Fruit fly (Drosophila melanogaster) whole organism, wandering third instar larva: Measurements from ENCODE around the gene nkt.

Experiments used
- Abd-B ChIP-seq: fragments of >200 bp; optimal IDR thresholded peaks from 2 replicates; lab custom pipeline; 2017; ENCODE audit warnings: missing biosample characterization, missing genetic modification characterization
- CG32264 ChIP-seq: fragments of 200-800 bp; sonication (Bioruptor generic); optimal IDR thresholded peaks from 2 replicates; lab custom pipeline; 2016; ENCODE audit warnings: missing biosample characterization, missing genetic modification characterization
- CG9705 ChIP-seq: fragments of 200-800 bp; sonication (Bioruptor generic); optimal IDR thresholded peaks from 2 replicates; lab custom pipeline; 2018; ENCODE audit warnings: missing biosample characterization, mild to moderate bottlenecking, missing genetic modification characterization
- CrebA ChIP-seq: fragments of 200-800 bp; sonication (Bioruptor generic); optimal IDR thresholded peaks from 2 replicates; lab custom pipeline; 2016; ENCODE audit warnings: missing biosample characterization, mild to moderate bottlenecking, missing genetic modification characterization, borderline replicate concordance
- Dfd ChIP-seq: fragments of >200 bp; optimal IDR thresholded peaks from 2 replicates; lab custom pipeline; 2017; ENCODE audit warnings: missing biosample characterization, missing genetic modification characterization
- Dif ChIP-seq: fragments of 200-275, 200-300 bp; sonication (Bioruptor generic); optimal IDR thresholded peaks from 2 replicates; lab custom pipeline; 2018; ENCODE audit warnings: missing biosample characterization, missing genetic modification characterization; ENCODE audit not compliant: partially characterized antibody
- GATAd ChIP-seq: sonication (Bioruptor generic); optimal IDR thresholded peaks from 2 replicates; lab custom pipeline; 2016; ENCODE audit warnings: missing biosample characterization, missing genetic modification characterization
- HLH106 ChIP-seq: fragments of 200-800 bp; optimal IDR thresholded peaks from 3 replicates; lab custom pipeline; 2019; ENCODE audit warnings: missing biosample characterization, mild to moderate bottlenecking, missing genetic modification characterization, moderate library complexity
- Hr78 ChIP-seq: fragments of >200 bp; optimal IDR thresholded peaks from 2 replicates; lab custom pipeline; 2017; ENCODE audit warnings: missing biosample characterization, missing genetic modification characterization
- Hr83 ChIP-seq: fragments of 200-300 bp; sonication (Bioruptor generic); optimal IDR thresholded peaks from 2 replicates; lab custom pipeline; 2016; ENCODE audit warnings: missing biosample characterization, mild to moderate bottlenecking, missing genetic modification characterization, moderate library complexity; ENCODE audit not compliant: poor library complexity, severe bottlenecking
- Mio ChIP-seq: sonication (Bioruptor generic); optimal IDR thresholded peaks from 2 replicates; lab custom pipeline; 2016; ENCODE audit warnings: missing biosample characterization, missing genetic modification characterization
- Myc ChIP-seq: fragments of >200 bp; optimal IDR thresholded peaks from 2 replicates; lab custom pipeline; 2017
- OdsH ChIP-seq: fragments of 200-800 bp; sonication (Bioruptor generic); optimal IDR thresholded peaks from 2 replicates; lab custom pipeline; 2016; ENCODE audit warnings: missing biosample characterization, mild to moderate bottlenecking, missing genetic modification characterization
- Rel ChIP-seq, 2 experiments: fragments of 200-800 bp; sonication (Bioruptor generic) in 1 of 2; optimal IDR thresholded peaks; 2 replicates in 1 of 2; 3 replicates in 1 of 2; lab custom pipeline; 2016 to 2019; ENCODE audit warnings: mild to moderate bottlenecking in 2 of 2, missing biosample characterization in 2 of 2, missing genetic modification characterization in 2 of 2, moderate library complexity in 1 of 2
- Sp1 ChIP-seq: fragments of 200-800 bp; sonication (Bioruptor generic); optimal IDR thresholded peaks from 3 replicates; lab custom pipeline; 2019; ENCODE audit warnings: missing biosample characterization, mild to moderate bottlenecking, missing genetic modification characterization, moderate library complexity
- Vsx2 ChIP-seq: fragments of 200-300, 225-300 bp; sonication (Bioruptor generic); optimal IDR thresholded peaks from 2 replicates; lab custom pipeline; 2018; ENCODE audit warnings: missing biosample characterization, missing genetic modification characterization; ENCODE audit not compliant: partially characterized antibody
- br ChIP-seq: fragments of 200-800 bp; sonication (Bioruptor generic); optimal IDR thresholded peaks from 2 replicates; lab custom pipeline; 2016; ENCODE audit warnings: missing biosample characterization, missing genetic modification characterization
- dl ChIP-seq, 2 experiments: fragments of 175-275, 200-275 bp in 1 of 2; fragments of 200-275 bp in 1 of 2; sonication (Bioruptor generic); optimal IDR thresholded peaks; lab custom pipeline; 2018; ENCODE audit warnings: mild to moderate bottlenecking in 2 of 2, missing biosample characterization in 2 of 2, missing genetic modification characterization in 2 of 2, moderate library complexity in 2 of 2; ENCODE audit not compliant: partially characterized antibody in 2 of 2, insufficient read depth in 1 of 2
- ey ChIP-seq: fragments of 200-800 bp; sonication (Bioruptor generic); optimal IDR thresholded peaks from 2 replicates; lab custom pipeline; 2016; ENCODE audit warnings: missing biosample characterization, missing genetic modification characterization
- foxo ChIP-seq, 2 experiments: fragments of 200-800 bp; sonication (Bioruptor generic); optimal IDR thresholded peaks; 2 replicates in 1 of 2; 3 replicates in 1 of 2; lab custom pipeline; 2016 to 2017; ENCODE audit warnings: missing biosample characterization in 2 of 2, missing genetic modification characterization in 2 of 2
- fru ChIP-seq: fragments of 200-800 bp; sonication (Bioruptor generic); optimal IDR thresholded peaks from 3 replicates; lab custom pipeline; 2016; ENCODE audit warnings: missing biosample characterization, mild to moderate bottlenecking, missing genetic modification characterization
- h ChIP-seq: fragments of 200-800 bp; sonication (Bioruptor generic); optimal IDR thresholded peaks from 3 replicates; lab custom pipeline; 2016; ENCODE audit warnings: missing biosample characterization, mild to moderate bottlenecking, missing genetic modification characterization
- pan ChIP-seq: fragments of >200 bp; optimal IDR thresholded peaks from 2 replicates; lab custom pipeline; 2017
- psq ChIP-seq: fragments of 200-800 bp; sonication (Bioruptor generic); optimal IDR thresholded peaks from 3 replicates; lab custom pipeline; 2017; ENCODE audit warnings: missing biosample characterization, mild to moderate bottlenecking, missing genetic modification characterization, moderate library complexity
- rgr ChIP-seq: fragments of 200-800 bp; sonication (Bioruptor generic); optimal IDR thresholded peaks from 3 replicates; lab custom pipeline; 2016; ENCODE audit warnings: missing biosample characterization, mild to moderate bottlenecking, missing genetic modification characterization
- sage ChIP-seq: fragments of 200-800 bp; sonication (Bioruptor generic); optimal IDR thresholded peaks from 2 replicates; lab custom pipeline; 2016; ENCODE audit warnings: missing biosample characterization, mild to moderate bottlenecking, missing genetic modification characterization
- sv ChIP-seq: fragments of 200-800 bp; sonication (Bioruptor generic); optimal IDR thresholded peaks from 3 replicates; lab custom pipeline; 2016; ENCODE audit warnings: missing biosample characterization, missing genetic modification characterization
- tai ChIP-seq: sonication (Bioruptor generic); optimal IDR thresholded peaks from 2 replicates; lab custom pipeline; 2016; ENCODE audit warnings: missing biosample characterization, missing genetic modification characterization
- usp ChIP-seq: fragments of >200 bp; optimal IDR thresholded peaks from 2 replicates; lab custom pipeline; 2017; ENCODE audit warnings: missing biosample characterization, missing genetic modification characterization
- woc ChIP-seq: sonication (Bioruptor generic); optimal IDR thresholded peaks from 2 replicates; lab custom pipeline; 2016; ENCODE audit warnings: missing biosample characterization, mild to moderate bottlenecking, missing genetic modification characterization

The nkt gene

DNA sequence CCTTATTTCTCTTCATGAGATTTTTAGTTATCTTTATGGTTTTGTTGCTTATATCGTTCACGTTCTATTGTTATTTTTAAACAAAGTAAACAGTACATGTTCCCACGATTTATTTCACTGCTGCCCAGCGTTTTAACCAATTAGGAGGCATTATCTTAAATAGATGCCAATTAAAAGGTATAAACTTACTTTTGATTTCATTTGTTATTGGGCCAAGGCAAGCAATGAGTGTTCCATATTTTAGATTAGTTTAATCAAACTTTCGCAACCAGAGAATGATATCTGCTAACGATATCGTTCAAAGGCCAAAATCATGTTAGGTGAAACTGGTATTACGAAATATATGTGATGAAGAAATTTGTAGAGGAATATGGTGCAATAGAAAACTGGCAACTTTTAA lies 18.2 kb upstream of the nkt start:
- TF ChIP-seq sv: no peak
- TF ChIP-seq sage (GFP tag; lab: Kevin White, UChicago): no peak
- no peak for TF ChIP-seq CG9705 (GFP tag; lab: Kevin White, UChicago)
- TF ChIP-seq GATAd (GFP tag; lab: Kevin White, UChicago): no peak
- no peak for TF ChIP-seq Dfd (GFP tag; lab: Kevin White, UChicago)
- no peak for TF ChIP-seq CG32264 (GFP tag; lab: Kevin White, UChicago)
- TF ChIP-seq Sp1 (GFP tag; lab: Kevin White, UChicago): no peak
- TF ChIP-seq Rel (GFP tag; optimal IDR thresholded peaks at IDR 0.05; lab: Kevin White, UChicago): no peak
- no peak for TF ChIP-seq Rel (tag; optimal IDR thresholded peaks at IDR 0.05; lab: Kevin White, UChicago)
- TF ChIP-seq dl (GFP tag; optimal IDR thresholded peaks at IDR 0.05; lab: Kevin White, UChicago; ENCODE audit: insufficient read depth in 1 of 2, partially characterized antibody in 2 of 2): no peak
- no peak for TF ChIP-seq Vsx2
- no peak for TF ChIP-seq br
- TF ChIP-seq pan (lab: Kevin White, UChicago): no peak
- no peak for TF ChIP-seq usp (GFP tag; lab: Kevin White, UChicago)
- no peak for TF ChIP-seq h
- no peak for TF ChIP-seq rgr (GFP tag; lab: Kevin White, UChicago)
- no peak for TF ChIP-seq Hr78 (GFP tag; lab: Kevin White, UChicago)
- TF ChIP-seq Dif (GFP tag; lab: Kevin White, UChicago): no peak
- TF ChIP-seq psq (GFP tag; lab: Kevin White, UChicago): no peak

dm6 chr3L:11183965-11184364 lies 17.2 kb upstream of the nkt start:
- TF ChIP-seq GATAd (GFP tag; lab: Kevin White, UChicago) (no peak), Dfd (GFP tag; lab: Kevin White, UChicago) (peak; percentile 81), sv (no peak), Sp1 (GFP tag; lab: Kevin White, UChicago) (no peak), Mio (GFP tag; lab: Kevin White, UChicago) (no peak)

dm6 chr3L:11186768-11187167 lies 14.4 kb upstream of the nkt start:
- TF ChIP-seq ey: no peak
- peak; percentile 5 for TF ChIP-seq fru
- no peak for TF ChIP-seq HLH106 (tag; lab: Kevin White, UChicago)
- no peak for TF ChIP-seq Mio (GFP tag; lab: Kevin White, UChicago)
- TF ChIP-seq CG9705 (GFP tag; lab: Kevin White, UChicago): no peak
- peak in 1 of 2 experiments; percentile 5 for TF ChIP-seq foxo (GFP tag; optimal IDR thresholded peaks at IDR 0.05; lab: Kevin White, UChicago)
- TF ChIP-seq Rel (GFP tag; optimal IDR thresholded peaks at IDR 0.05; lab: Kevin White, UChicago): no peak
- TF ChIP-seq Rel (tag; optimal IDR thresholded peaks at IDR 0.05; lab: Kevin White, UChicago): no peak
- TF ChIP-seq rgr (GFP tag; lab: Kevin White, UChicago): no peak
- TF ChIP-seq OdsH (GFP tag; lab: Kevin White, UChicago): no peak
- no peak for TF ChIP-seq dl (GFP tag; optimal IDR thresholded peaks at IDR 0.05; lab: Kevin White, UChicago; ENCODE audit: insufficient read depth in 1 of 2, partially characterized antibody in 2 of 2)
- no peak for TF ChIP-seq GATAd (GFP tag; lab: Kevin White, UChicago)
- TF ChIP-seq pan (lab: Kevin White, UChicago): no peak
- TF ChIP-seq Abd-B (GFP tag; lab: Kevin White, UChicago): no peak
- no peak for TF ChIP-seq woc
- no peak for TF ChIP-seq Dfd (GFP tag; lab: Kevin White, UChicago)
- no peak for TF ChIP-seq sage (GFP tag; lab: Kevin White, UChicago)

DNA sequence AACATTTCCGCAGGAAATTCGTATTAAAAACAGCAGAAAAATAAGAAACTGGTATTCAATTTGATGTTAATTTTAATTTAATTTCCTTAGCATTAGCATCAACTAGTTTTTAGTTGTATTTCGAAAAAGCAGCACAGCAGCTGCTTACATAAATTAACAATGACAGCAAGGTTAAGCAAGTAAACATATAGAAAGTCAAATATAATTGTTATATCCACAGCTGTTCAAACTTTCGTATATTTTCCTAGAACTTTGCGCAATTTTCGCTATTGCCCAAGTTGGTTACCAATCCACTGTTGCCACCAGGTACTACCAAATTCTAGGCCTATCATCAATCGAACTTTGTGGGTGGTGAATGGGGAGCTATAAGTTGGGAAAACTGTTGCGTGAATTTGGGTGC lies 11.1 kb upstream of the nkt start:
- no peak for TF ChIP-seq CrebA (GFP tag; lab: Kevin White, UChicago)
- TF ChIP-seq Myc: no peak
- no peak for TF ChIP-seq rgr (GFP tag; lab: Kevin White, UChicago)
- no peak for TF ChIP-seq h
- TF ChIP-seq tai (GFP tag; lab: Kevin White, UChicago): no peak
- TF ChIP-seq sage (GFP tag; lab: Kevin White, UChicago): no peak
- no peak for TF ChIP-seq CG32264 (GFP tag; lab: Kevin White, UChicago)
- no peak for TF ChIP-seq Dfd (GFP tag; lab: Kevin White, UChicago)
- no peak for TF ChIP-seq Abd-B (GFP tag; lab: Kevin White, UChicago)
- TF ChIP-seq foxo (GFP tag; optimal IDR thresholded peaks at IDR 0.05; lab: Kevin White, UChicago): no peak
- TF ChIP-seq ey: no peak
- TF ChIP-seq Hr83 (GFP tag; lab: Kevin White, UChicago): no peak
- TF ChIP-seq dl (GFP tag; optimal IDR thresholded peaks at IDR 0.05; lab: Kevin White, UChicago; ENCODE audit: insufficient read depth in 1 of 2, partially characterized antibody in 2 of 2): no peak
- TF ChIP-seq Sp1 (GFP tag; lab: Kevin White, UChicago): no peak
